Fruit fly (Drosophila melanogaster) whole organism, embryonic: ENCODE results near the gene Kpc1.

Experiments
- Ada2b ChIP-seq: fragments of 200-800 bp; sonication (Bioruptor generic); IDR thresholded peaks from 2 replicates; pipeline ENCODE4 v1.3.6; 2022; ENCODE audit warnings: missing biosample characterization, missing genetic modification characterization
- Adf1 ChIP-seq: fragments of 200-800 bp; sonication (Bioruptor generic); IDR thresholded peaks from 2 replicates; pipeline ENCODE4 v1.3.6; 2022; ENCODE audit warnings: missing biosample characterization, missing genetic modification characterization
- CG10267 ChIP-seq: fragments of 200-800 bp; sonication (Bioruptor generic); optimal IDR thresholded peaks from 2 replicates; lab custom pipeline; 2018; ENCODE audit warnings: missing biosample characterization, mild to moderate bottlenecking, missing genetic modification characterization, moderate library complexity
- CG10979 ChIP-seq: fragments of 200-800 bp; sonication (Bioruptor generic); optimal IDR thresholded peaks from 2 replicates; lab custom pipeline; 2018; ENCODE audit warnings: missing biosample characterization, mild to moderate bottlenecking, missing genetic modification characterization, moderate library complexity
- CG11723 ChIP-seq: fragments of 200-800 bp; sonication (Bioruptor generic); optimal IDR thresholded peaks from 2 replicates; lab custom pipeline; 2017; ENCODE audit warnings: missing biosample characterization, mild to moderate bottlenecking, missing genetic modification characterization
- CG12071 ChIP-seq: fragments of 200-800 bp; sonication (Bioruptor generic); optimal IDR thresholded peaks from 3 replicates; lab custom pipeline; 2018; ENCODE audit warnings: missing biosample characterization, mild to moderate bottlenecking, missing genetic modification characterization
- CG1233 ChIP-seq: fragments of 200-800 bp; sonication (Bioruptor generic); optimal IDR thresholded peaks from 4 replicates; lab custom pipeline; 2018; ENCODE audit warnings: missing biosample characterization, mild to moderate bottlenecking, missing genetic modification characterization
- CG12942 ChIP-seq: fragments of 200-800 bp; sonication (Bioruptor generic); optimal IDR thresholded peaks from 3 replicates; lab custom pipeline; 2016; ENCODE audit warnings: missing biosample characterization, missing genetic modification characterization
- CG14441 ChIP-seq: fragments of 200-800 bp; sonication (Bioruptor generic); IDR thresholded peaks from 2 replicates; pipeline ENCODE4 v1.3.6; 2022; ENCODE audit warnings: missing biosample characterization, missing genetic modification characterization
- CG14710 ChIP-seq: fragments of 200-800 bp; sonication (Bioruptor generic); optimal IDR thresholded peaks from 3 replicates; lab custom pipeline; 2019; ENCODE audit warnings: missing biosample characterization, mild to moderate bottlenecking, missing genetic modification characterization, moderate library complexity
- CG15696 ChIP-seq: fragments of 200-800 bp; sonication (Bioruptor generic); optimal IDR thresholded peaks from 2 replicates; lab custom pipeline; 2019; ENCODE audit warnings: missing biosample characterization, mild to moderate bottlenecking, missing genetic modification characterization, moderate library complexity
- CG18262 ChIP-seq: fragments of 200-800 bp; optimal IDR thresholded peaks from 3 replicates; lab custom pipeline; 2019; ENCODE audit warnings: missing biosample characterization, mild to moderate bottlenecking, missing genetic modification characterization, moderate library complexity
- CG18764 ChIP-seq: fragments of 200-800 bp; sonication (Bioruptor generic); optimal IDR thresholded peaks from 3 replicates; lab custom pipeline; 2016; ENCODE audit warnings: missing biosample characterization, missing genetic modification characterization
- CG2875 ChIP-seq: fragments of 200-800 bp; sonication (Bioruptor generic); optimal IDR thresholded peaks from 2 replicates; lab custom pipeline; 2017; ENCODE audit warnings: missing biosample characterization, mild to moderate bottlenecking, missing genetic modification characterization, missing genetic modification reagents
- CG32772 ChIP-seq: fragments of 200-800 bp; sonication (Bioruptor generic); IDR thresholded peaks from 2 replicates; pipeline ENCODE4 v1.3.6; 2022; ENCODE audit warnings: missing biosample characterization, missing genetic modification characterization
- CG5245 ChIP-seq: fragments of 200-800 bp; sonication (Bioruptor generic); optimal IDR thresholded peaks from 3 replicates; lab custom pipeline; 2016; ENCODE audit warnings: missing biosample characterization, missing genetic modification characterization
- CG6254 ChIP-seq: fragments of 200-800 bp; sonication (Bioruptor generic); optimal IDR thresholded peaks from 3 replicates; lab custom pipeline; 2017; ENCODE audit warnings: mild to moderate bottlenecking, missing biosample characterization, missing genetic modification reagents, missing genetic modification characterization
- CG6654 ChIP-seq: fragments of 200-800 bp; sonication (Bioruptor generic); optimal IDR thresholded peaks from 2 replicates; lab custom pipeline; 2017; ENCODE audit warnings: missing biosample characterization, mild to moderate bottlenecking, missing genetic modification characterization
- CG7556 ChIP-seq: fragments of 200-800 bp; sonication (Bioruptor generic); optimal IDR thresholded peaks from 2 replicates; lab custom pipeline; 2017; ENCODE audit warnings: missing biosample characterization, mild to moderate bottlenecking, missing genetic modification characterization
- CG7928 ChIP-seq: fragments of 200-800 bp; sonication (Bioruptor generic); optimal IDR thresholded peaks from 2 replicates; lab custom pipeline; 2017; ENCODE audit warnings: missing biosample characterization, mild to moderate bottlenecking, missing genetic modification characterization
- CG9876 ChIP-seq: fragments of 200-800 bp; sonication (Bioruptor generic); optimal IDR thresholded peaks from 2 replicates; lab custom pipeline; 2016; ENCODE audit warnings: missing biosample characterization, missing genetic modification characterization
- CkIIα-i1 ChIP-seq: fragments of 200-800 bp; sonication (Bioruptor generic); IDR thresholded peaks from 2 replicates; pipeline ENCODE4 v1.3.6; 2022; ENCODE audit warnings: missing biosample characterization, missing genetic modification characterization
- D19A ChIP-seq: fragments of 200-800 bp; optimal IDR thresholded peaks from 3 replicates; lab custom pipeline; 2019; ENCODE audit warnings: missing biosample characterization, mild to moderate bottlenecking, missing genetic modification characterization, moderate library complexity
- Dek ChIP-seq: fragments of 200-800 bp; sonication (Bioruptor generic); optimal IDR thresholded peaks from 3 replicates; lab custom pipeline; 2019; ENCODE audit warnings: missing biosample characterization, mild to moderate bottlenecking, missing genetic modification characterization, moderate library complexity
- Dfd ChIP-seq, 2 experiments: fragments of >200 bp; optimal IDR thresholded peaks; 2 replicates each; lab custom pipeline; 2017; ENCODE audit warnings: missing biosample characterization in 2 of 2, missing genetic modification characterization in 2 of 2
- Dref ChIP-seq: fragments of 200-800 bp; sonication (Bioruptor generic); IDR thresholded peaks from 2 replicates; pipeline ENCODE4 v1.3.6; 2022; ENCODE audit warnings: missing biosample characterization, missing genetic modification characterization
- H15 ChIP-seq: fragments of 200-800 bp; sonication (Bioruptor generic); IDR thresholded peaks from 3 replicates; pipeline ENCODE4 v1.3.6; 2022; ENCODE audit warnings: missing biosample characterization, missing genetic modification characterization
- HLH54F ChIP-seq: fragments of 200-800 bp; sonication (Bioruptor generic); optimal IDR thresholded peaks from 3 replicates; lab custom pipeline; 2016; ENCODE audit warnings: missing biosample characterization, missing genetic modification characterization
- Hmr ChIP-seq: fragments of 200-800 bp; sonication (Bioruptor generic); optimal IDR thresholded peaks from 3 replicates; lab custom pipeline; 2017; ENCODE audit warnings: mild to moderate bottlenecking, missing biosample characterization, missing genetic modification reagents, missing genetic modification characterization
- Six4 ChIP-seq: fragments of 200-800 bp; sonication (Bioruptor generic); optimal IDR thresholded peaks from 2 replicates; lab custom pipeline; 2016; ENCODE audit warnings: missing biosample characterization, missing genetic modification characterization
- Vsx1 ChIP-seq: fragments of 200-800 bp; sonication (Bioruptor generic); optimal IDR thresholded peaks from 2 replicates; lab custom pipeline; 2017; ENCODE audit warnings: missing biosample characterization, mild to moderate bottlenecking, missing genetic modification characterization, missing genetic modification reagents
- bab2 ChIP-seq: fragments of 200-800 bp; sonication (Bioruptor generic); optimal IDR thresholded peaks from 2 replicates; lab custom pipeline; 2016; ENCODE audit warnings: missing biosample characterization, missing genetic modification characterization
- corto ChIP-seq: fragments of 200-800 bp; sonication (Bioruptor generic); optimal IDR thresholded peaks from 2 replicates; lab custom pipeline; 2016; ENCODE audit warnings: missing biosample characterization, mild to moderate bottlenecking, missing genetic modification characterization, moderate library complexity
- cwo ChIP-seq: fragments of 200-800 bp; sonication (Bioruptor generic); optimal IDR thresholded peaks from 3 replicates; lab custom pipeline; 2017; ENCODE audit warnings: missing biosample characterization, missing genetic modification characterization, mild to moderate bottlenecking, moderate library complexity, missing genetic modification reagents
- da ChIP-seq: fragments of 200-800 bp; sonication (Bioruptor generic); optimal IDR thresholded peaks from 2 replicates; lab custom pipeline; 2016; ENCODE audit warnings: missing biosample characterization, missing genetic modification characterization
- dm ChIP-seq: fragments of 200-800 bp; sonication (Bioruptor generic); optimal IDR thresholded peaks from 3 replicates; lab custom pipeline; 2016; ENCODE audit warnings: missing biosample characterization, missing genetic modification characterization
- dmrt11E ChIP-seq: fragments of 200-800 bp; sonication (Bioruptor generic); optimal IDR thresholded peaks from 3 replicates; lab custom pipeline; 2018; ENCODE audit warnings: missing biosample characterization, mild to moderate bottlenecking, missing genetic modification characterization, moderate library complexity
- fru ChIP-seq: fragments of >200 bp; optimal IDR thresholded peaks from 2 replicates; lab custom pipeline; 2017
- grau ChIP-seq: fragments of 200-800 bp; optimal IDR thresholded peaks from 3 replicates; lab custom pipeline; 2019; ENCODE audit warnings: missing biosample characterization, mild to moderate bottlenecking, missing genetic modification characterization, moderate library complexity
- jigr1 ChIP-seq: fragments of 200-800 bp; sonication (Bioruptor generic); IDR thresholded peaks from 3 replicates; pipeline ENCODE4 v1.3.6; 2022; ENCODE audit warnings: missing biosample characterization, missing genetic modification characterization
- nau ChIP-seq: fragments of 200-800 bp; sonication (Bioruptor generic); optimal IDR thresholded peaks from 3 replicates; lab custom pipeline; 2017; ENCODE audit warnings: missing biosample characterization, mild to moderate bottlenecking, missing genetic modification characterization, missing genetic modification reagents
- pho ChIP-seq: fragments of 200-800 bp; sonication (Bioruptor generic); optimal IDR thresholded peaks from 2 replicates; lab custom pipeline; 2016; ENCODE audit warnings: missing biosample characterization, missing genetic modification characterization
- pzg ChIP-seq: fragments of 200-800 bp; sonication (Bioruptor generic); optimal IDR thresholded peaks from 3 replicates; lab custom pipeline; 2018; ENCODE audit warnings: missing biosample characterization, mild to moderate bottlenecking, missing genetic modification characterization, moderate library complexity
- row ChIP-seq: fragments of 200-800 bp; sonication (Bioruptor generic); IDR thresholded peaks from 3 replicates; pipeline ENCODE4 v1.3.6; 2022; ENCODE audit warnings: missing biosample characterization, missing genetic modification characterization
- sna ChIP-seq: fragments of 200-800 bp; sonication (Bioruptor generic); IDR thresholded peaks from 2 replicates; pipeline ENCODE4 v1.3.6; 2022; ENCODE audit warnings: missing biosample characterization, missing genetic modification characterization; ENCODE audit not compliant: partially characterized antibody
- tup ChIP-seq: fragments of 200-800 bp; sonication (Bioruptor generic); optimal IDR thresholded peaks from 2 replicates; lab custom pipeline; 2016; ENCODE audit warnings: missing biosample characterization, mild to moderate bottlenecking, missing genetic modification characterization, moderate library complexity
- vnd ChIP-seq: fragments of 200-800 bp; sonication (Bioruptor generic); IDR thresholded peaks from 3 replicates; pipeline ENCODE4 v1.3.6; 2022; ENCODE audit warnings: missing biosample characterization, missing genetic modification characterization; ENCODE audit not compliant: partially characterized antibody
- zen ChIP-seq: fragments of 200-800 bp; sonication (Bioruptor generic); optimal IDR thresholded peaks from 3 replicates; lab custom pipeline; 2018; ENCODE audit warnings: missing biosample characterization, mild to moderate bottlenecking, missing genetic modification characterization, moderate library complexity
- zf30C ChIP-seq: fragments of 200-800 bp; sonication (Bioruptor generic); optimal IDR thresholded peaks from 3 replicates; lab custom pipeline; 2018; ENCODE audit warnings: missing biosample characterization, mild to moderate bottlenecking, missing genetic modification characterization

Kpc1 gene

DNA sequence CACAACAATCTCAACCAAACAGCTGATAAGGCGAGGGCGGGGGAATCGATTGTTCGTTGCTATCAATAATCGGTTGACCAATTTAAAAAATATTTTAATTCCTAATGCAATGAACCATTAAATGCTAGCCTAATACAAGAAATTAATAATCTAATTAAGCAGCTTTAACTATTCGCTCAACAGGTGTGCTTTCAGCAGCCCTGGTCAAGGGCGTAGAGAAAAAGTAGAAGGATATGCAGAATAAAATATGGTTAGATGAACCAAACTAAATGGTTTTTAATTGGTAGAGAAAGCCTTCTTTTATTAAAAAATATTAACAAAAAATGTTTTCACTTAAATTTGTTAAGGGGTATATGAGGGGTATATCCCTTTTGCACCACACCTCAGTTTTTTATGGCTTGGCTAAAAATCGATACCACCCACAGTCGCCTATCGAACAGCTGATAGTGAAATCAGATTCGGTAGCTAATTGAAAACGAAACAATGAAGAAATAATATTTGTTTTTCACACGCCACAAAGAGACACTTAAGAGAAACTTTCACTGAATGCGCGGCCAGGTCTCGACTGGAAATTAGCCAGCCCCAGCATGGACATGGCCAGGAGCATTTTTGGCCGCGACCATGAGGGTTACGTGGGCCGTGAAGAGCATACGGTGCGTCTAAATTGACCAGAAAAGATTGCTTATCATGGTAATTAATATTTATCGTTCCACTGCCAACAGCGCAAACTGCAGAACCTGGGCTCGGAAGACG lies 23.0 kb upstream of the Kpc1 start, which contains the start of the genes SIDL and CG12241 (continued):
- TF ChIP-seq CG14441 (GFP tag; lab: Robert Waterston, UW) (peak; percentile 96), CG15696 (peak; percentile 39), HLH54F (GFP tag; lab: Kevin White, UChicago) (peak; percentile 59), CG2875 (GFP tag; lab: Kevin White, UChicago) (no peak), pho (GFP tag; lab: Kevin White, UChicago) (peak; percentile 79), H15 (GFP tag; lab: Robert Waterston, UW) (peak; percentile 91), D19A (tag; lab: Kevin White, UChicago) (no peak), dmrt11E (peak; percentile 12), CG7928 (GFP tag; lab: Kevin White, UChicago) (peak; percentile 85), Six4 (GFP tag; lab: Kevin White, UChicago) (peak; percentile 65), CkIIα-i1 (no peak), Adf1 (GFP tag; lab: Robert Waterston, UW) (peak; percentile 23; the same call in 1 of the 2 replicates), da (no peak), corto (GFP tag; lab: Kevin White, UChicago) (no peak), Vsx1 (GFP tag; lab: Kevin White, UChicago) (peak; percentile 96), vnd (GFP tag; lab: Robert Waterston, UW) (no peak), jigr1 (peak; percentile 88), grau (tag; lab: Kevin White, UChicago) (peak; percentile 57), CG9876 (GFP tag; lab: Kevin White, UChicago) (no peak), CG6254 (GFP tag; lab: Kevin White, UChicago) (no peak), CG6654 (GFP tag; lab: Kevin White, UChicago) (no peak), Dek (tag; lab: Kevin White, UChicago) (peak; percentile 79), nau (GFP tag; lab: Kevin White, UChicago) (no peak), CG1233 (GFP tag; lab: Kevin White, UChicago) (peak; percentile 79), CG12942 (GFP tag; lab: Kevin White, UChicago) (peak; percentile 40), cwo (GFP tag; lab: Kevin White, UChicago) (peak; percentile 78), zf30C (GFP tag; lab: Kevin White, UChicago) (no peak), CG10979 (peak; percentile 73), Hmr (GFP tag; lab: Kevin White, UChicago) (no peak), zen (tag; lab: Kevin White, UChicago) (peak; percentile 72), sna (GFP tag; lab: Robert Waterston, UW) (0 out of 2 replicates have a peak, but pooled peaks have one; percentile 29), CG10267 (peak; percentile 80), CG12071 (GFP tag; lab: Kevin White, UChicago) (no peak), CG5245 (GFP tag; lab: Kevin White, UChicago) (peak; percentile 48), CG18262 (tag; lab: Kevin White, UChicago) (peak; percentile 90), dm (GFP tag; lab: Kevin White, UChicago) (no peak), CG11723 (GFP tag; lab: Kevin White, UChicago) (no peak), Dfd (GFP tag; optimal IDR thresholded peaks at IDR 0.05; lab: Kevin White, UChicago) (no peak), fru (lab: Kevin White, UChicago) (no peak), CG14710 (tag; lab: Kevin White, UChicago) (peak; percentile 73), row (peak; percentile 76), Ada2b (GFP tag; lab: Robert Waterston, UW) (peak; percentile 94), pzg (GFP tag; lab: Kevin White, UChicago) (peak; percentile 34), CG32772 (peak; percentile 92), CG18764 (GFP tag; lab: Kevin White, UChicago) (peak; percentile 64), tup (GFP tag; lab: Kevin White, UChicago) (no peak), Dref (peak; percentile 68), bab2 (peak; percentile 82), CG7556 (GFP tag; lab: Kevin White, UChicago) (peak; percentile 78)
